Worm (Caenorhabditis elegans) whole organism, L4 larva: Measurements from ENCODE around the gene moa-1.

ENCODE experiments used
- F44E2.7 ChIP-seq: fragments of 200-800 bp; sonication (Bioruptor generic); IDR thresholded peaks from 2 replicates; pipeline ENCODE4 v2.1.2; 2022; ENCODE audit warnings: missing genetic modification characterization, missing compliant biosample characterization
- R02D3.7 ChIP-seq: fragments of 150-350 bp; sonication (generic microtip); optimal IDR thresholded peaks from 3 replicates; lab custom pipeline; 2014; ENCODE audit warnings: missing biosample characterization, missing genetic modification characterization
- ceh-82 ChIP-seq: sonication (generic microtip); optimal IDR thresholded peaks from 2 replicates; lab custom pipeline; 2017; ENCODE audit warnings: missing biosample characterization, missing genetic modification characterization
- dmd-6 ChIP-seq: fragments of 200-800 bp; sonication (Bioruptor generic); IDR thresholded peaks from 2 replicates; pipeline ENCODE4 v1.3.6; 2022; ENCODE audit warnings: missing genetic modification reagents, missing genetic modification characterization, missing compliant biosample characterization
- dpl-1 ChIP-seq: fragments of 150-350 bp; optimal IDR thresholded peaks from 2 replicates; lab custom pipeline; 2014; ENCODE audit warnings: missing biosample characterization, missing genetic modification reagents, missing genetic modification characterization
- fos-1 ChIP-seq: fragments of 150-350 bp; optimal IDR thresholded peaks from 2 replicates; lab custom pipeline; 2014; ENCODE audit warnings: missing biosample characterization, missing genetic modification characterization
- hif-1 ChIP-seq, 2 experiments: sonication (generic microtip); optimal IDR thresholded peaks; 2 replicates each; lab custom pipeline; 2016 to 2017; ENCODE audit warnings: missing compliant biosample characterization in 2 of 2, missing genetic modification characterization in 2 of 2, missing genetic modification reagents in 2 of 2, missing genotype in 2 of 2, mild to moderate bottlenecking in 1 of 2
- jun-1 ChIP-seq: fragments of 150-350 bp; optimal IDR thresholded peaks from 2 replicates; lab custom pipeline; 2014; ENCODE audit warnings: missing biosample characterization, missing genetic modification reagents, missing genetic modification characterization
- lir-3 ChIP-seq: sonication (generic microtip); optimal IDR thresholded peaks from 2 replicates; lab custom pipeline; 2016; ENCODE audit warnings: mild to moderate bottlenecking, missing genetic modification characterization, missing compliant biosample characterization
- mxl-3 ChIP-seq: fragments of 200-800 bp; sonication (Bioruptor generic); optimal IDR thresholded peaks from 2 replicates; lab custom pipeline; 2018; ENCODE audit warnings: mild to moderate bottlenecking, missing genetic modification characterization, missing compliant biosample characterization
- nhr-11 ChIP-seq: fragments of 150-350 bp; optimal IDR thresholded peaks from 2 replicates; lab custom pipeline; 2014; ENCODE audit warnings: missing biosample characterization, missing genetic modification characterization
- pqm-1 ChIP-seq: sonication (generic microtip); optimal IDR thresholded peaks from 2 replicates; lab custom pipeline; 2017; ENCODE audit warnings: missing biosample characterization, missing genetic modification characterization
- skn-1 ChIP-seq: fragments of 150-350 bp; optimal IDR thresholded peaks from 2 replicates; lab custom pipeline; 2014; ENCODE audit warnings: missing biosample characterization, missing genetic modification characterization
- ztf-11 ChIP-seq: fragments of 150-350 bp; optimal IDR thresholded peaks from 2 replicates; lab custom pipeline; 2014; ENCODE audit warnings: missing biosample characterization, missing genetic modification characterization

DNA sequence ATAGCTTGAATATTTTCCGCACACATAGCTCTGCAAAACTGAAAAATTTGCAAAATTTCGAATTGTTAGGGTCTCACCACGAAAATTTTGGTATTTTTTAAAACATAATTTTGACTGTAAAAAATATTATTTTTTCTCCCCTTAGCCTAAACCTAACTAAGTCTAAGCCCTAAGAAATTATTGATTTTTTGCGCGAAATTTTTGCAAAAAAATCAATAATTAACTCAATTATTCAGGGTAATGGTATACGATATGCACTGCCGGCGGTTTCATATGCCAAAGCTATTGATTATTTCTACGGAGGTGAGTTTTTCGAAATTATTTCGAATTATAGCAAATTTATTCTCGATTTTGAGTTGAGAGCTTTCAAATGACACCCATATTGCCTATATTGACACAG, 31.5 kb upstream of the moa-1 start:
- no peak for TF ChIP-seq mxl-3
- TF ChIP-seq ztf-11 (tag; lab: Kevin White, UChicago), result no peak
- no peak for TF ChIP-seq jun-1 (tag; lab: Kevin White, UChicago)
- no peak for TF ChIP-seq dpl-1 (GFP tag; lab: Kevin White, UChicago)
- no peak for TF ChIP-seq F44E2.7 (GFP tag; lab: Robert Waterston, UW)
- no peak for TF ChIP-seq lir-3
- no peak for TF ChIP-seq skn-1 (tag; lab: Kevin White, UChicago)
- TF ChIP-seq fos-1 (tag; lab: Kevin White, UChicago), result no peak
- TF ChIP-seq nhr-11 (tag; lab: Kevin White, UChicago), result no peak
- TF ChIP-seq pqm-1 (tag; lab: Kevin White, UChicago), result no peak
- no peak for TF ChIP-seq dmd-6 (GFP tag; lab: Robert Waterston, UW)
- TF ChIP-seq ceh-82 (tag; lab: Kevin White, UChicago), result no peak
- no peak for TF ChIP-seq hif-1 (tag; optimal IDR thresholded peaks at IDR 0.05; lab: Kevin White, UChicago)
- TF ChIP-seq R02D3.7 (tag; lab: Kevin White, UChicago), result no peak
